Worm (Caenorhabditis elegans): ENCODE results near the gene F55G11.2.

DNA sequence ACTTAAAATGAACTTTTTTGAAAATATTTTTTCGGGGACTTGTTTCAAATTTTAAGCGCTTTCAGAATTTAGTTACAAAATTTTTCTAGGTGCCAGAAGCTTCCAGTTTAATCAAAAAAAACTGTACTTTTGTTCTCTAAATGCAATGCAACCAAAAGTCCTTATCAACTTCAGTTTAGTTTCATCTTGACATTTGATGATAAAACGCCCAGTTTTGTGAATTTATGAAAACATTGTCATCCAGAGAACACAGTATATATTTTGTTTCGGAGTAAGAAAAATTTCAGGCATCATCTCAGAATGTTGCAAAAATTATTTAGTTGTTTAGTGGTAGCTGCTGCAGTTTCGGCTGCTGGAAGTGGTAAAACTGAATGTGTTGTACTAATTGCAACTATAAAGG lies 11.4 kb downstream of the F55G11.2 start, which contains the start of gene F55G11.6:
- TF ChIP-seq hlh-4 (tag; optimal IDR thresholded peaks at IDR 0.05): no peak
- TF ChIP-seq dpl-1 (GFP tag; optimal IDR thresholded peaks at IDR 0.05): no peak
- TF ChIP-seq snpc-4 (tag; optimal IDR thresholded peaks at IDR 0.05): no peak
- TF ChIP-seq unc-130 (tag; optimal IDR thresholded peaks at IDR 0.05): no peak
- TF ChIP-seq unc-86 (tag; optimal IDR thresholded peaks at IDR 0.05): no peak
- TF ChIP-seq fkh-10 (GFP tag; optimal IDR thresholded peaks at IDR 0.05): no peak
- no peak for TF ChIP-seq mdl-1 (tag; optimal IDR thresholded peaks at IDR 0.05)

Measured in whole organism, L1 larva.